Worm (Caenorhabditis elegans) whole organism, L3 larva: ENCODE results near the gene fut-6.

Experiments
- egl-27 ChIP-seq: sonication (generic microtip); optimal IDR thresholded peaks from 4 replicates; lab custom pipeline; 2017; ENCODE audit warnings: missing biosample characterization, missing genetic modification reagents, missing genetic modification characterization
- elt-2 ChIP-seq: sonication (generic microtip); optimal IDR thresholded peaks from 2 replicates; lab custom pipeline; 2016; ENCODE audit warnings: missing genetic modification reagents, mild to moderate bottlenecking, missing genetic modification characterization, missing compliant biosample characterization
- elt-3 ChIP-seq, 3 experiments: fragments of 150-350 bp in 1 of 3; sonication (generic microtip) in 2 of 3; optimal IDR thresholded peaks; 2 replicates in 2 of 3; 4 replicates in 1 of 3; lab custom pipeline; 2014 to 2017; ENCODE audit warnings: missing biosample characterization in 3 of 3, missing genetic modification characterization in 3 of 3
- fkh-10 ChIP-seq: sonication (generic microtip); optimal IDR thresholded peaks from 2 replicates; lab custom pipeline; 2017; ENCODE audit warnings: missing biosample characterization, missing genetic modification reagents, missing genetic modification characterization
- lin-39 ChIP-seq: fragments of 150-350 bp; optimal IDR thresholded peaks from 2 replicates; lab custom pipeline; 2018; ENCODE audit warnings: missing biosample characterization, missing genetic modification reagents, missing genetic modification characterization
- lsy-12 ChIP-seq: sonication (generic microtip); optimal IDR thresholded peaks from 2 replicates; lab custom pipeline; 2016; ENCODE audit warnings: mild to moderate bottlenecking, missing genetic modification characterization, missing compliant biosample characterization
- mdl-1 ChIP-seq: fragments of 150-350 bp; optimal IDR thresholded peaks from 2 replicates; lab custom pipeline; 2014; ENCODE audit warnings: missing biosample characterization, missing genetic modification characterization
- nhr-76 ChIP-seq: fragments of 150-350 bp; sonication (generic microtip); optimal IDR thresholded peaks from 5 replicates; lab custom pipeline; 2014; ENCODE audit warnings: missing biosample characterization, missing genetic modification characterization
- nhr-77 ChIP-seq: fragments of 150-350 bp; optimal IDR thresholded peaks from 2 replicates; lab custom pipeline; 2014; ENCODE audit warnings: missing biosample characterization, missing genetic modification characterization
- skn-1 ChIP-seq: fragments of 150-350 bp; optimal IDR thresholded peaks from 2 replicates; lab custom pipeline; 2014; ENCODE audit warnings: missing biosample characterization, missing genetic modification characterization
- unc-62 ChIP-seq: fragments of 150-350 bp; sonication (generic microtip); optimal IDR thresholded peaks from 4 replicates; lab custom pipeline; 2014; ENCODE audit warnings: missing biosample characterization, missing genetic modification reagents, missing genetic modification characterization
- ztf-11 ChIP-seq: fragments of 150-350 bp; optimal IDR thresholded peaks from 2 replicates; lab custom pipeline; 2014; ENCODE audit warnings: missing biosample characterization, missing genetic modification characterization

- TF ChIP-seq lin-39 (tag; lab: Kevin White, UChicago) (no peak), nhr-77 (tag; lab: Kevin White, UChicago) (no peak), lsy-12 (tag; lab: Kevin White, UChicago) (no peak), mdl-1 (no peak), skn-1 (no peak), ztf-11 (tag; lab: Kevin White, UChicago) (no peak), unc-62 (no peak), elt-2 (tag; lab: Kevin White, UChicago) (no peak), fkh-10 (peak; percentile 63), egl-27 (tag; lab: Kevin White, UChicago) (no peak), elt-3 (tag; optimal IDR thresholded peaks at IDR 0.05; lab: Kevin White, UChicago) (no peak), nhr-76 (tag; lab: Kevin White, UChicago) (no peak)
Observed at ce11 chrII:4608073-4608472, 47.7 kb downstream of the fut-6 start, which contains the start of gene F35D11.3.
